Worm (Caenorhabditis elegans) whole organism, young adult: ENCODE results near the gene srx-34.

Source experiments
- B0336.3 ChIP-seq: fragments of 200-800 bp; sonication (Bioruptor generic); IDR thresholded peaks from 2 replicates; pipeline ENCODE4 v1.3.6; 2022; ENCODE audit warnings: missing genetic modification characterization, missing compliant biosample characterization
- C17E4.6 ChIP-seq: fragments of 200-800 bp; sonication (Bioruptor generic); IDR thresholded peaks from 2 replicates; pipeline ENCODE4 v1.3.6; 2022; ENCODE audit warnings: missing genetic modification reagents, missing genetic modification characterization, missing compliant biosample characterization
- F33H1.4 ChIP-seq: fragments of 200-800 bp; sonication (Bioruptor generic); IDR thresholded peaks from 2 replicates; pipeline ENCODE4 v1.3.6; 2022; ENCODE audit warnings: missing genetic modification reagents, missing genetic modification characterization, missing compliant biosample characterization
- F57A8.1 ChIP-seq: fragments of 200-800 bp; sonication (Bioruptor generic); optimal IDR thresholded peaks from 2 replicates; lab custom pipeline; 2018; ENCODE audit warnings: mild to moderate bottlenecking, missing genetic modification characterization, moderate library complexity, missing compliant biosample characterization
- K12H6.12 ChIP-seq: fragments of 200-800 bp; sonication (Bioruptor generic); optimal IDR thresholded peaks from 2 replicates; lab custom pipeline; 2018; ENCODE audit warnings: mild to moderate bottlenecking, missing genetic modification characterization, missing compliant biosample characterization
- Y53F4B.3 ChIP-seq: fragments of 200-800 bp; sonication (Bioruptor generic); IDR thresholded peaks from 2 replicates; pipeline ENCODE4 v1.3.6; 2022; ENCODE audit warnings: missing genetic modification reagents, missing genetic modification characterization, missing compliant biosample characterization
- Y53G8AR.9 ChIP-seq: fragments of 200-800 bp; sonication (Bioruptor generic); conservative IDR thresholded peaks from 2 replicates; pipeline ENCODE4 v1.3.6; 2022; ENCODE audit warnings: missing genetic modification reagents, missing genetic modification characterization, missing compliant biosample characterization
- Y67H2A.10 ChIP-seq: fragments of 200-800 bp; sonication (Bioruptor generic); conservative IDR thresholded peaks from 2 replicates; pipeline ENCODE4 v1.3.6; 2022; ENCODE audit warnings: missing genetic modification reagents, missing genetic modification characterization, missing compliant biosample characterization
- Y95B8A.8 ChIP-seq: fragments of 200-800 bp; sonication (Bioruptor generic); IDR thresholded peaks from 2 replicates; pipeline ENCODE4 v1.3.6; 2022; ENCODE audit warnings: missing genetic modification reagents, missing genetic modification characterization, missing compliant biosample characterization
- ZK185.1 ChIP-seq: sonication (generic microtip); optimal IDR thresholded peaks from 2 replicates; lab custom pipeline; 2016; ENCODE audit warnings: mild to moderate bottlenecking, missing genetic modification characterization, missing compliant biosample characterization; ENCODE audit not compliant: poor library complexity, severe bottlenecking
- ama-1 ChIP-seq, 3 experiments: fragments of 150-350 bp in 1 of 3; sonication (generic microtip) in 2 of 3; optimal IDR thresholded peaks; 2 replicates each; lab custom pipeline; 2014 to 2018; ENCODE audit warnings: missing biosample characterization in 2 of 3, missing genetic modification characterization in 2 of 3, missing genetic modification reagents in 2 of 3
- aptf-2 ChIP-seq: fragments of 200-800 bp; sonication (Bioruptor generic); conservative IDR thresholded peaks from 2 replicates; pipeline ENCODE4 v1.3.6; 2022; ENCODE audit warnings: missing genetic modification reagents, missing genetic modification characterization, missing compliant biosample characterization
- attf-5 ChIP-seq: fragments of 200-800 bp; sonication (Bioruptor generic); optimal IDR thresholded peaks from 2 replicates; lab custom pipeline; 2018; ENCODE audit warnings: mild to moderate bottlenecking, missing genetic modification characterization, missing compliant biosample characterization
- cebp-1 ChIP-seq, 2 experiments: fragments of 200-800 bp in 1 of 2; sonication (Bioruptor generic) in 1 of 2; sonication (generic microtip) in 1 of 2; IDR thresholded peaks in 1 of 2; optimal IDR thresholded peaks in 1 of 2; 2 replicates each; pipeline versions ENCODE4 v1.3.6 to Lab custom; 2017 to 2022; ENCODE audit warnings: missing compliant biosample characterization in 2 of 2, missing genetic modification characterization in 2 of 2, mild to moderate bottlenecking in 1 of 2, missing genetic modification reagents in 1 of 2, moderate library complexity in 1 of 2
- ceh-27 ChIP-seq: fragments of 200-800 bp; sonication (Bioruptor generic); optimal IDR thresholded peaks from 2 replicates; lab custom pipeline; 2018; ENCODE audit warnings: mild to moderate bottlenecking, missing genetic modification characterization, moderate library complexity, missing compliant biosample characterization
- ceh-40 ChIP-seq: fragments of 200-800 bp; sonication (Bioruptor generic); IDR thresholded peaks from 2 replicates; pipeline ENCODE4 v1.3.6; 2022; ENCODE audit warnings: missing genetic modification characterization, missing compliant biosample characterization
- chd-7 ChIP-seq: sonication (generic microtip); optimal IDR thresholded peaks from 2 replicates; lab custom pipeline; 2016; ENCODE audit warnings: mild to moderate bottlenecking, missing genetic modification characterization, moderate library complexity, missing compliant biosample characterization
- die-1 ChIP-seq: sonication (generic microtip); optimal IDR thresholded peaks from 2 replicates; lab custom pipeline; 2016; ENCODE audit warnings: missing genotype, mild to moderate bottlenecking, missing genetic modification characterization, missing compliant biosample characterization
- dpl-1 ChIP-seq: fragments of 150-350 bp; optimal IDR thresholded peaks from 2 replicates; lab custom pipeline; 2014; ENCODE audit warnings: missing biosample characterization, missing genetic modification reagents, missing genetic modification characterization
- efl-1 ChIP-seq: fragments of 150-350 bp; optimal IDR thresholded peaks from 2 replicates; lab custom pipeline; 2014; ENCODE audit warnings: missing biosample characterization, missing genetic modification reagents, missing genetic modification characterization
- egrh-3 ChIP-seq: fragments of 200-800 bp; sonication (Bioruptor generic); IDR thresholded peaks from 2 replicates; pipeline ENCODE4 v1.3.6; 2022; ENCODE audit warnings: missing genetic modification reagents, missing genetic modification characterization, missing compliant biosample characterization
- ets-4 ChIP-seq: fragments of 200-800 bp; sonication (Bioruptor generic); optimal IDR thresholded peaks from 2 replicates; lab custom pipeline; 2018; ENCODE audit warnings: mild to moderate bottlenecking, missing genetic modification characterization, missing compliant biosample characterization
- hmg-20 ChIP-seq: fragments of 200-800 bp; sonication (Bioruptor generic); IDR thresholded peaks from 2 replicates; pipeline ENCODE4 v1.3.6; 2022; ENCODE audit warnings: missing genetic modification reagents, missing genetic modification characterization, missing compliant biosample characterization
- hrde-1 ChIP-seq: sonication (generic microtip); optimal IDR thresholded peaks from 2 replicates; lab custom pipeline; 2016; ENCODE audit warnings: missing genetic modification characterization, mild to moderate bottlenecking, missing compliant biosample characterization, moderate library complexity, missing genotype, missing genetic modification reagents, borderline replicate concordance
- let-526 ChIP-seq: fragments of 200-800 bp; sonication (Bioruptor generic); IDR thresholded peaks from 2 replicates; pipeline ENCODE4 v1.3.6; 2022; ENCODE audit warnings: missing genetic modification reagents, missing genetic modification characterization, missing compliant biosample characterization
- lin-35 ChIP-seq, 3 experiments: fragments of 150-350 bp in 2 of 3; sonication (generic microtip) in 1 of 3; optimal IDR thresholded peaks; 2 replicates each; lab custom pipeline; 2014 to 2018; ENCODE audit warnings: missing biosample characterization in 3 of 3, missing genetic modification characterization in 3 of 3, missing genetic modification reagents in 3 of 3
- lin-54 ChIP-seq: fragments of 200-800 bp; sonication (Bioruptor generic); optimal IDR thresholded peaks from 2 replicates; lab custom pipeline; 2018; ENCODE audit warnings: mild to moderate bottlenecking, missing genetic modification characterization, missing compliant biosample characterization
- lsy-27 ChIP-seq: sonication (generic microtip); optimal IDR thresholded peaks from 2 replicates; lab custom pipeline; 2017; ENCODE audit warnings: missing genetic modification characterization, mild to moderate bottlenecking, missing compliant biosample characterization, antibody characterized with exemption, missing genotype, borderline replicate concordance; ENCODE audit not compliant: insufficient read depth
- madf-8 ChIP-seq: fragments of 200-800 bp; sonication (Bioruptor generic); conservative IDR thresholded peaks from 2 replicates; pipeline ENCODE4 v1.3.6; 2022; ENCODE audit warnings: missing genetic modification reagents, missing genetic modification characterization, missing compliant biosample characterization
- nhr-179 ChIP-seq: sonication (generic microtip); optimal IDR thresholded peaks from 2 replicates; lab custom pipeline; 2016; ENCODE audit warnings: mild to moderate bottlenecking, missing genetic modification characterization, missing compliant biosample characterization
- nhr-80 ChIP-seq: sonication (generic microtip); optimal IDR thresholded peaks from 2 replicates; lab custom pipeline; 2016; ENCODE audit warnings: missing genetic modification characterization, missing compliant biosample characterization
- rcor-1 ChIP-seq: fragments of 200-800 bp; sonication (Bioruptor generic); IDR thresholded peaks from 2 replicates; pipeline ENCODE4 v1.3.6; 2022; ENCODE audit warnings: missing genetic modification reagents, missing genetic modification characterization, missing compliant biosample characterization
- sea-2 ChIP-seq: fragments of 200-800 bp; sonication (Bioruptor generic); IDR thresholded peaks from 2 replicates; pipeline ENCODE4 v1.3.6; 2022; ENCODE audit warnings: missing genetic modification characterization, missing compliant biosample characterization
- snpc-3.4 ChIP-seq: sonication (generic microtip); optimal IDR thresholded peaks from 2 replicates; lab custom pipeline; 2017; ENCODE audit warnings: missing genetic modification characterization, mild to moderate bottlenecking, missing compliant biosample characterization, antibody characterized with exemption, moderate library complexity, missing genotype, missing genetic modification reagents
- sptf-2 ChIP-seq: fragments of 200-800 bp; sonication (Bioruptor generic); optimal IDR thresholded peaks from 2 replicates; lab custom pipeline; 2018; ENCODE audit warnings: mild to moderate bottlenecking, missing genetic modification characterization, missing compliant biosample characterization

Gene srx-34

ce11 chrV:7084612-7085139 lies 35.4 kb downstream of the srx-34 start, which contains the start of gene mys-1 (continued):
- TF ChIP-seq F57A8.1 (GFP tag; lab: Kevin White, UChicago) (no peak), madf-8 (GFP tag; lab: Robert Waterston, UW) (no peak), dpl-1 (peak; percentile 86), lin-54 (GFP tag; lab: Kevin White, UChicago) (peak; percentile 99), let-526 (GFP tag; lab: Robert Waterston, UW) (no peak), attf-5 (GFP tag; lab: Kevin White, UChicago) (peak; percentile 17), lin-35 (GFP tag; optimal IDR thresholded peaks at IDR 0.05; lab: Kevin White, UChicago) (peak in 2 of 3 experiments; percentile 45 to 92), nhr-179 (tag; lab: Kevin White, UChicago) (no peak), ceh-27 (peak; percentile 13), Y95B8A.8 (no peak), efl-1 (GFP tag; lab: Kevin White, UChicago) (peak; percentile 79), egrh-3 (GFP tag; lab: Robert Waterston, UW) (peak; percentile 6; the same call in 1 of the 2 replicates), cebp-1 (GFP tag; IDR thresholded peaks at IDR 0.05; lab: Robert Waterston, UW) (no peak), cebp-1 (tag; optimal IDR thresholded peaks at IDR 0.05; lab: Kevin White, UChicago) (peak; percentile 70), sea-2 (GFP tag; lab: Robert Waterston, UW) (no peak), hmg-20 (GFP tag; lab: Robert Waterston, UW) (no peak)

- TF ChIP-seq ceh-40 (GFP tag; lab: Robert Waterston, UW) (no peak), lsy-27 (tag; lab: Kevin White, UChicago) (no peak), rcor-1 (GFP tag; lab: Robert Waterston, UW) (no peak), snpc-3.4 (no peak), B0336.3 (GFP tag; lab: Robert Waterston, UW) (no peak), die-1 (no peak), nhr-80 (tag; lab: Kevin White, UChicago) (no peak), hrde-1 (tag; lab: Kevin White, UChicago) (no peak), K12H6.12 (tag; lab: Kevin White, UChicago) (no peak), Y53F4B.3 (no peak), ets-4 (no peak), chd-7 (tag; lab: Kevin White, UChicago) (no peak), ama-1 (optimal IDR thresholded peaks at IDR 0.05; lab: Kevin White, UChicago) (no peak), ama-1 (GFP tag; optimal IDR thresholded peaks at IDR 0.05; lab: Kevin White, UChicago) (no peak), sptf-2 (GFP tag; lab: Kevin White, UChicago) (no peak), let-526 (GFP tag; lab: Robert Waterston, UW) (no peak), aptf-2 (GFP tag; lab: Robert Waterston, UW) (no peak)
These were observed 40.7 kb downstream of the srx-34 start for ce11 chrV:7079388-7079787.

ce11 chrV:7078765-7079164 lies 41.3 kb downstream of the srx-34 start:
- TF ChIP-seq Y53G8AR.9 (0 out of 2 replicates have a peak, but pooled peaks have one; percentile 13), F33H1.4 (no peak), C17E4.6 (no peak)

ce11 chrV:7076161-7076560 lies 43.9 kb downstream of the srx-34 start:
- TF ChIP-seq ZK185.1 (peak; percentile 32), cebp-1 (GFP tag; IDR thresholded peaks at IDR 0.05; lab: Robert Waterston, UW) (0 out of 2 replicates have a peak, but pooled peaks have one; percentile 11), cebp-1 (tag; optimal IDR thresholded peaks at IDR 0.05; lab: Kevin White, UChicago) (peak; percentile 6), rcor-1 (GFP tag; lab: Robert Waterston, UW) (no peak), Y67H2A.10 (GFP tag; lab: Robert Waterston, UW) (no peak)
